Worm (Caenorhabditis elegans) whole organism, early embryonic: ENCODE results near the gene F55B11.5.

Source experiments
- B0310.2 ChIP-seq: sonication (generic microtip); optimal IDR thresholded peaks from 2 replicates; lab custom pipeline; 2016; ENCODE audit warnings: mild to moderate bottlenecking, missing genetic modification characterization, missing compliant biosample characterization
- F13C5.2 ChIP-seq: sonication (generic microtip); optimal IDR thresholded peaks from 2 replicates; lab custom pipeline; 2017; ENCODE audit warnings: mild to moderate bottlenecking, missing genetic modification characterization, inconsistent platforms, missing compliant biosample characterization
- aly-1 ChIP-seq: sonication (generic microtip); optimal IDR thresholded peaks from 2 replicates; lab custom pipeline; 2016; ENCODE audit warnings: missing genetic modification characterization, missing compliant biosample characterization
- ama-1 ChIP-seq: fragments of 150-350 bp; optimal IDR thresholded peaks from 2 replicates; lab custom pipeline; 2014
- ceh-13 ChIP-seq: fragments of 200-800 bp; sonication (Bioruptor generic); optimal IDR thresholded peaks from 2 replicates; lab custom pipeline; 2018; ENCODE audit warnings: mild to moderate bottlenecking, missing genetic modification characterization, missing compliant biosample characterization
- ceh-36 ChIP-seq: sonication (generic microtip); optimal IDR thresholded peaks from 2 replicates; lab custom pipeline; 2016; ENCODE audit warnings: missing genetic modification characterization, inconsistent platforms, missing compliant biosample characterization
- ets-7 ChIP-seq: sonication (generic microtip); optimal IDR thresholded peaks from 2 replicates; lab custom pipeline; 2016; ENCODE audit warnings: missing genotype, missing genetic modification characterization, missing compliant biosample characterization
- flt-1 ChIP-seq: fragments of 200-800 bp; sonication (Bioruptor generic); IDR thresholded peaks from 2 replicates; pipeline ENCODE4 v1.3.6; 2022; ENCODE audit warnings: missing genetic modification characterization, missing compliant biosample characterization
- hmbx-1 ChIP-seq: sonication (generic microtip); optimal IDR thresholded peaks from 2 replicates; lab custom pipeline; 2016; ENCODE audit warnings: mild to moderate bottlenecking, missing genetic modification characterization, missing compliant biosample characterization
- hmg-4 ChIP-seq: fragments of 200-800 bp; sonication (Bioruptor generic); optimal IDR thresholded peaks from 2 replicates; lab custom pipeline; 2018; ENCODE audit warnings: mild to moderate bottlenecking, missing genetic modification characterization, missing compliant biosample characterization
- hnd-1 ChIP-seq: sonication (generic microtip); optimal IDR thresholded peaks from 2 replicates; lab custom pipeline; 2016; ENCODE audit warnings: missing genetic modification characterization, missing compliant biosample characterization
- pes-1 ChIP-seq: fragments of 200-800 bp; sonication (Bioruptor generic); IDR thresholded peaks from 2 replicates; pipeline ENCODE4 v1.3.6; 2022; ENCODE audit warnings: missing genetic modification reagents, missing genetic modification characterization, missing compliant biosample characterization
- scrt-1 ChIP-seq: fragments of 200-800 bp; sonication (Bioruptor generic); IDR thresholded peaks from 2 replicates; pipeline ENCODE4 v1.3.6; 2022; ENCODE audit warnings: missing genetic modification characterization, missing compliant biosample characterization
- sea-1 ChIP-seq: fragments of 200-800 bp; sonication (Bioruptor generic); conservative IDR thresholded peaks from 2 replicates; pipeline ENCODE4 v1.3.6; 2022; ENCODE audit warnings: missing genetic modification characterization, missing compliant biosample characterization
- tbx-11 ChIP-seq: fragments of 200-800 bp; sonication (Bioruptor generic); IDR thresholded peaks from 2 replicates; pipeline ENCODE4 v1.3.6; 2022; ENCODE audit warnings: missing genetic modification characterization, missing compliant biosample characterization
- tbx-37 ChIP-seq: fragments of 200-800 bp; sonication (Bioruptor generic); conservative IDR thresholded peaks from 2 replicates; pipeline ENCODE4 v1.3.6; 2022; ENCODE audit warnings: missing genetic modification reagents, missing genetic modification characterization, missing compliant biosample characterization
- tra-4 ChIP-seq: sonication (generic microtip); optimal IDR thresholded peaks from 2 replicates; lab custom pipeline; 2017; ENCODE audit warnings: missing genetic modification characterization, missing compliant biosample characterization

The F55B11.5 gene

ce11 chrIV:14389070-14389469 lies 38.4 kb upstream of the F55B11.5 start:
- TF ChIP-seq tbx-11 (GFP tag; lab: Robert Waterston, UW), result no peak

DNA sequence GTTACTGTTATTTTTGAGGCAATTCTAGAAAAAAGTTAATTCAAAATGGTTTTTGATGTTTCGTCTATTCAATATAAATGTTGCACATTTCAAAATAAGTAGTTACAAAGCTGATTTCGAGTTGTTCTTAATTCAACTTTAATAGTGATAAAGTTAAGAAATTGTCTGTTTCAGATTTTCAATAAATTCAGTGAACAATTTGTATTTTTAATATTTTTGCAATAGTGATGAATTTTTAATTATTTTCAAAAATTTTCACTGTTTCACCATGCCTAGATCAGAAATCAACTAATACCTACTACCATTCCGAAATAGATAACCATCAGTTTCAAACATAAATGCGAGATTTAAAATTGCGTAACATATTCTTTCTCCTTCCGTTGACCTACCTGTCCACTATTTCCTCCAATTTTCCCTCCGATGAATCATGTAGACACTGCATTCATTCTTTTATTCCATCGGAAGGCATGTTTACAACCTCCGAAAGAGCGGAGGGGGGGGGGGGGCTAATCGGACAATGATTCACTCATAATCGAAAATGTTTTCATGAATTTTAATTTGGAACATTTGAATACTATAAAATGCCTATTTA lies 37.4 kb upstream of the F55B11.5 start:
- TF ChIP-seq F13C5.2, result no peak
- no peak for TF ChIP-seq ceh-36
- no peak for TF ChIP-seq scrt-1 (GFP tag; lab: Robert Waterston, UW)
- TF ChIP-seq pes-1 (GFP tag; lab: Robert Waterston, UW), result no peak
- no peak for TF ChIP-seq hnd-1
- TF ChIP-seq ets-7 (tag; lab: Kevin White, UChicago), result no peak
- TF ChIP-seq ceh-13 (GFP tag; lab: Kevin White, UChicago), result no peak
- no peak for TF ChIP-seq sea-1 (GFP tag; lab: Robert Waterston, UW)
- TF ChIP-seq hmbx-1 (tag; lab: Kevin White, UChicago), result no peak
- no peak for TF ChIP-seq flt-1 (GFP tag; lab: Robert Waterston, UW)

DNA sequence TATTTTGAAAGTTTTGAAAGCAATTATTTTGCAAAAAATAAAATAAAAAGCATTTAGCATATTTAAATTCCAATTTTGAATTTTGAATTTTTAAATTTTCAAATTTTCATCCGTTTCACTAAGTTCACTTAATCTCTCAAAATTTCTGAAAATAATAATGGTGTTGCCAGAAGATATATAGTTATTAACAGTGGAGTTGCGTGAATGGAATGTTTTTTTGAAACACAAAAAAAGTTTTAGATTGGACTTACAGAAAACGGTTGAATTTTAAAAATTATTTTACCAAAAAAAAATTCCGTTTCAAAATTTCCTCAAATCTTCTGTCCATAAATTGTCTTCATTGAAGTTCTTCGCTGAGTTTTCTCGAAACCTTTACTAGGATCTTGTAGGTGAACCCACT lies 36.2 kb upstream of the F55B11.5 start:
- TF ChIP-seq ets-7 (tag; lab: Kevin White, UChicago) (no peak), flt-1 (GFP tag; lab: Robert Waterston, UW) (no peak), ceh-13 (GFP tag; lab: Kevin White, UChicago) (no peak), sea-1 (GFP tag; lab: Robert Waterston, UW) (no peak), ama-1 (lab: Kevin White, UChicago) (no peak), tbx-37 (no peak), tbx-11 (GFP tag; lab: Robert Waterston, UW) (no peak), aly-1 (tag; lab: Kevin White, UChicago) (no peak), scrt-1 (GFP tag; lab: Robert Waterston, UW) (no peak), F13C5.2 (no peak), hmbx-1 (tag; lab: Kevin White, UChicago) (no peak), pes-1 (GFP tag; lab: Robert Waterston, UW) (no peak), hmg-4 (GFP tag; lab: Kevin White, UChicago) (no peak), tra-4 (no peak), hnd-1 (no peak), ceh-36 (no peak), B0310.2 (tag; lab: Kevin White, UChicago) (no peak)

DNA sequence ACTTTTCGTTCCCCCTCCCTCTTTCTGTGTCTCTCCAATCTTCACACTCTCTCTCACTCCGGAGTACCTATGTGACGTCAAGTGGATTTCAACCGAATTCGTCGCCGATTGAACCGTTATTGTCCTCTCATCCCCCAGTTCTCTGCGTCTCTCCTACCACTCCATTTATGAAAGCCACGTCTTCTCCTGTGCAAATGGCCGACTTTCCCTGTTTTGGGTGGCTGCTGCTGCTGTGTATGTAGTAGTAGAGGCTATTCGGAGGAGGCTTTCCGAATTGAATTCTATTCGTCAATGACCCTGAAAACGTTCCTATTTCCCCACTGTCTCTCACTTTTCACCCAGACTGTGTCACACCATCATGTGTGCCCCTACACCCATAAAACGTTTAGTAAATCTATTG lies 35.7 kb upstream of the F55B11.5 start:
- TF ChIP-seq sea-1 (GFP tag; lab: Robert Waterston, UW), result no peak

- TF ChIP-seq sea-1 (GFP tag; lab: Robert Waterston, UW), result no peak
- TF ChIP-seq hmbx-1 (tag; lab: Kevin White, UChicago), result no peak
- TF ChIP-seq flt-1 (GFP tag; lab: Robert Waterston, UW), result no peak
- TF ChIP-seq ceh-36, result no peak
- TF ChIP-seq tbx-37, result no peak
- TF ChIP-seq tra-4, result no peak
- TF ChIP-seq hmg-4 (GFP tag; lab: Kevin White, UChicago), result no peak
Observed at ce11 chrIV:14393838-14394237, 33.7 kb upstream of the F55B11.5 start, which contains the start of gene clc-8. clc-8 (plus strand) TSS chrIV:14394138.

DNA sequence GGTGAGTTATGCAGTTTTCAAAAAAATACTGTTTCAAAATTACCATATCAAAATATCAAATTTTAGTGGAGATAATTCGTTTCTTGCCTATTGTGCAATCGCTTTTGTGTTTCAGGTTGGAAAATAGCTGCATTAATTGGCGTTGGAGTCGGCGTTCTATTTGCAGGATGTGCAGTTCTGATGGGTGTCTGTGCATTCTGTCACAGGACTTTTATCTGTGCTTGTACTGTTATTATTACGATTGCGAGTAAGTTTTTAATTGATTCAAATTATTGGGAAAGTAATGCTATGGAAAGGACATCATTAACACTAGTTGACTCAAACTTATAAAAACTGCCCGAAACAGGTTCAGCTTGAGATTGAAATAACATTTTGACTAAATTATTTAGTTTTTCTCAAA lies 32.7 kb upstream of the F55B11.5 start:
- TF ChIP-seq pes-1 (GFP tag; lab: Robert Waterston, UW), result no peak
- no peak for TF ChIP-seq tbx-11 (GFP tag; lab: Robert Waterston, UW)
- no peak for TF ChIP-seq sea-1 (GFP tag; lab: Robert Waterston, UW)
- TF ChIP-seq ceh-13 (GFP tag; lab: Kevin White, UChicago), result no peak
- no peak for TF ChIP-seq F13C5.2
- TF ChIP-seq tbx-37, result no peak
- no peak for TF ChIP-seq ceh-36
- TF ChIP-seq hnd-1, result no peak
- no peak for TF ChIP-seq aly-1 (tag; lab: Kevin White, UChicago)
- TF ChIP-seq ama-1 (lab: Kevin White, UChicago), result no peak
- no peak for TF ChIP-seq scrt-1 (GFP tag; lab: Robert Waterston, UW)
- TF ChIP-seq tra-4, result no peak
- no peak for TF ChIP-seq hmg-4 (GFP tag; lab: Kevin White, UChicago)
- TF ChIP-seq ets-7 (tag; lab: Kevin White, UChicago), result no peak
- no peak for TF ChIP-seq hmbx-1 (tag; lab: Kevin White, UChicago)

- TF ChIP-seq scrt-1 (GFP tag; lab: Robert Waterston, UW), result no peak
- TF ChIP-seq F13C5.2, result no peak
- TF ChIP-seq tra-4, result no peak
- no peak for TF ChIP-seq ceh-36
- no peak for TF ChIP-seq tbx-37
- TF ChIP-seq hmbx-1 (tag; lab: Kevin White, UChicago), result no peak
- no peak for TF ChIP-seq ets-7 (tag; lab: Kevin White, UChicago)
- TF ChIP-seq pes-1 (GFP tag; lab: Robert Waterston, UW), result no peak
- TF ChIP-seq hmg-4 (GFP tag; lab: Kevin White, UChicago), result no peak
- TF ChIP-seq B0310.2 (tag; lab: Kevin White, UChicago), result no peak
- TF ChIP-seq flt-1 (GFP tag; lab: Robert Waterston, UW), result no peak
- no peak for TF ChIP-seq hnd-1
- no peak for TF ChIP-seq aly-1 (tag; lab: Kevin White, UChicago)
- TF ChIP-seq ama-1 (lab: Kevin White, UChicago), result no peak
- no peak for TF ChIP-seq sea-1 (GFP tag; lab: Robert Waterston, UW)
- no peak for TF ChIP-seq ceh-13 (GFP tag; lab: Kevin White, UChicago)
- no peak for TF ChIP-seq tbx-11 (GFP tag; lab: Robert Waterston, UW)
Observed at ce11 chrIV:14395531-14395930, 32.0 kb upstream of the F55B11.5 start.

- TF ChIP-seq ceh-13 (GFP tag; lab: Kevin White, UChicago) (no peak), tbx-11 (GFP tag; lab: Robert Waterston, UW) (no peak), ceh-36 (no peak)
Observed at ce11 chrIV:14408569-14408968, 18.9 kb upstream of the F55B11.5 start.
